Worm (Caenorhabditis elegans) whole organism, early embryonic: ENCODE data around the gene C05E4.15.

ENCODE experiments used
- hmg-4 ChIP-seq: fragments of 200-800 bp; sonication (Bioruptor generic); optimal IDR thresholded peaks from 2 replicates; lab custom pipeline; 2018; ENCODE audit warnings: mild to moderate bottlenecking, missing genetic modification characterization, missing compliant biosample characterization
- sea-1 ChIP-seq: fragments of 200-800 bp; sonication (Bioruptor generic); conservative IDR thresholded peaks from 2 replicates; pipeline ENCODE4 v1.3.6; 2022; ENCODE audit warnings: missing genetic modification characterization, missing compliant biosample characterization
- tra-4 ChIP-seq: sonication (generic microtip); optimal IDR thresholded peaks from 2 replicates; lab custom pipeline; 2017; ENCODE audit warnings: missing genetic modification characterization, missing compliant biosample characterization

- TF ChIP-seq sea-1 (GFP tag; lab: Robert Waterston, UW) (no peak), hmg-4 (GFP tag; lab: Kevin White, UChicago) (no peak), tra-4 (tag; lab: Kevin White, UChicago) (no peak)
Measured at ce11 chrV:800271-800670, 39.1 kb upstream of the C05E4.15 start.
